Fruit fly (Drosophila melanogaster): ENCODE data around the gene Clp.
A peak's percentile ranks its signal among the peaks of the same experiment; 100 is the strongest.

The Clp gene

dm6 chr2L:827516-828362, 8.0 kb downstream of the Clp start (continued):
- TF ChIP-seq CG3281 (GFP tag; optimal IDR thresholded peaks at IDR 0.05) (no peak), CG1792 (GFP tag; optimal IDR thresholded peaks at IDR 0.05) (no peak), pb (GFP tag; optimal IDR thresholded peaks at IDR 0.05) (no peak), abd-A (tag; optimal IDR thresholded peaks at IDR 0.05) (no peak), YL-1 (GFP tag; optimal IDR thresholded peaks at IDR 0.05) (no peak), CG18476 (GFP tag; optimal IDR thresholded peaks at IDR 0.05) (no peak), CG12219 (GFP tag; optimal IDR thresholded peaks at IDR 0.05) (no peak), CG17385 (GFP tag; optimal IDR thresholded peaks at IDR 0.05) (peak; percentile 48), Ssrp (tag; optimal IDR thresholded peaks at IDR 0.05) (peak; percentile 48), CG6813 (GFP tag; optimal IDR thresholded peaks at IDR 0.05) (no peak), CG9876 (GFP tag; optimal IDR thresholded peaks at IDR 0.05) (no peak), tll (GFP tag; optimal IDR thresholded peaks at IDR 0.05) (no peak), Jarid2 (GFP tag; optimal IDR thresholded peaks at IDR 0.05) (no peak), Doc3 (GFP tag; IDR thresholded peaks at IDR 0.05; ENCODE audit: partially characterized antibody) (no peak), CG7839 (tag; optimal IDR thresholded peaks at IDR 0.05) (no peak), da (GFP tag; optimal IDR thresholded peaks at IDR 0.05) (no peak), CG4424 (GFP tag; optimal IDR thresholded peaks at IDR 0.05) (peak; percentile 30), aop (GFP tag; IDR thresholded peaks at IDR 0.05) (no peak), D (optimal IDR thresholded peaks at IDR 0.05) (no peak), D (GFP tag; optimal IDR thresholded peaks at IDR 0.05) (peak; percentile 62), CG3407 (GFP tag; optimal IDR thresholded peaks at IDR 0.05) (peak; percentile 57), p53 (GFP tag; optimal IDR thresholded peaks at IDR 0.05) (no peak), CG17829 (tag; optimal IDR thresholded peaks at IDR 0.05) (peak; percentile 11), tx (GFP tag; optimal IDR thresholded peaks at IDR 0.05) (no peak), CG32772 (GFP tag; IDR thresholded peaks at IDR 0.05) (no peak; the same call in 1 of the 2 replicates), CG7357 (GFP tag; IDR thresholded peaks at IDR 0.05) (no peak), dpn (GFP tag; optimal IDR thresholded peaks at IDR 0.05) (peak in 1 of 2 experiments; percentile 31), nerfin-1 (tag; optimal IDR thresholded peaks at IDR 0.05) (peak; percentile 33), odd (GFP tag; optimal IDR thresholded peaks at IDR 0.05) (peak; percentile 29), unpg (GFP tag; optimal IDR thresholded peaks at IDR 0.05) (peak; percentile 42), stc (GFP tag; IDR thresholded peaks at IDR 0.05) (no peak), hb (GFP tag; IDR thresholded peaks at IDR 0.05; ENCODE audit: partially characterized antibody) (no peak), Rfx (GFP tag; IDR thresholded peaks at IDR 0.05) (no peak), seq (GFP tag; IDR thresholded peaks at IDR 0.05) (0 out of 2 replicates have a peak, but pooled peaks have one; percentile 21), CG10431 (GFP tag; optimal IDR thresholded peaks at IDR 0.05) (peak; percentile 24), lov (optimal IDR thresholded peaks at IDR 0.05) (no peak), lov (GFP tag; IDR thresholded peaks at IDR 0.05) (0 out of 3 replicates have a peak, but pooled peaks have one; percentile 17), CG15514 (GFP tag; optimal IDR thresholded peaks at IDR 0.05) (no peak), CG9932 (GFP tag; IDR thresholded peaks at IDR 0.05) (no peak), CG7963 (GFP tag; IDR thresholded peaks at IDR 0.05; ENCODE audit: partially characterized antibody) (no peak), CG9215 (GFP tag; IDR thresholded peaks at IDR 0.05) (no peak), CG32532 (GFP tag; IDR thresholded peaks at IDR 0.05) (no peak), CG34422 (GFP tag; IDR thresholded peaks at IDR 0.05) (no peak), CG11456 (GFP tag; IDR thresholded peaks at IDR 0.05) (no peak), Ada2b (GFP tag; IDR thresholded peaks at IDR 0.05) (no peak), CG12744 (GFP tag; optimal IDR thresholded peaks at IDR 0.05) (no peak), CG1647 (GFP tag; optimal IDR thresholded peaks at IDR 0.05) (no peak), zen2 (GFP tag; IDR thresholded peaks at IDR 0.05; ENCODE audit: partially characterized antibody) (no peak), CG3838 (GFP tag; optimal IDR thresholded peaks at IDR 0.05) (no peak)
